Fruit fly (Drosophila melanogaster): Measurements from ENCODE around the gene AdoR.

The AdoR gene

dm6 chr3R:30170671-30171667 is 21.6 kb upstream of the AdoR start, which contains the start of gene Rsod (continued):
- TF ChIP-seq Adf1 (GFP tag; IDR thresholded peaks at IDR 0.05) (no peak), gce (GFP tag; IDR thresholded peaks at IDR 0.05) (peak; percentile 82), CG10366 (GFP tag; IDR thresholded peaks at IDR 0.05) (peak; percentile 79), Dll (GFP tag; IDR thresholded peaks at IDR 0.05; ENCODE audit: partially characterized antibody) (no peak), CoRest (tag; optimal IDR thresholded peaks at IDR 0.05) (peak; percentile 27)

- TF ChIP-seq Fer1 (GFP tag; optimal IDR thresholded peaks at IDR 0.05) (peak; percentile 23), CG17328 (GFP tag; IDR thresholded peaks at IDR 0.05) (no peak), Side (GFP tag; optimal IDR thresholded peaks at IDR 0.05) (no peak), Sin3A (optimal IDR thresholded peaks at IDR 0.05) (no peak), bowl (GFP tag; IDR thresholded peaks at IDR 0.05) (no peak), Doc3 (GFP tag; IDR thresholded peaks at IDR 0.05; ENCODE audit: partially characterized antibody) (no peak), fru (optimal IDR thresholded peaks at IDR 0.05) (no peak), CG2678 (tag; optimal IDR thresholded peaks at IDR 0.05) (no peak), Pdp1 (GFP tag; optimal IDR thresholded peaks at IDR 0.05) (peak in 1 of 2 experiments; percentile 20), pzg (GFP tag; optimal IDR thresholded peaks at IDR 0.05) (peak; percentile 8), CG2202 (tag; optimal IDR thresholded peaks at IDR 0.05) (no peak), crc (GFP tag; optimal IDR thresholded peaks at IDR 0.05) (no peak), PHDP (tag; optimal IDR thresholded peaks at IDR 0.05) (no peak), ewg (GFP tag; optimal IDR thresholded peaks at IDR 0.05) (peak; percentile 93), nom (GFP tag; optimal IDR thresholded peaks at IDR 0.05) (no peak), mam (GFP tag; optimal IDR thresholded peaks at IDR 0.05) (no peak), sd (tag; optimal IDR thresholded peaks at IDR 0.05) (peak; percentile 86), CG7556 (GFP tag; optimal IDR thresholded peaks at IDR 0.05) (no peak), Usf (GFP tag; optimal IDR thresholded peaks at IDR 0.05) (no peak), CG32772 (GFP tag; IDR thresholded peaks at IDR 0.05) (no peak), CG18262 (tag; optimal IDR thresholded peaks at IDR 0.05) (no peak), CG10366 (GFP tag; IDR thresholded peaks at IDR 0.05) (no peak), otp (GFP tag; IDR thresholded peaks at IDR 0.05) (no peak), CG30020 (tag; optimal IDR thresholded peaks at IDR 0.05) (no peak), Trl (optimal IDR thresholded peaks at IDR 0.05) (no peak), Trl (GFP tag; optimal IDR thresholded peaks at IDR 0.05) (no peak), pho (GFP tag; optimal IDR thresholded peaks at IDR 0.05) (no peak), peb (GFP tag; IDR thresholded peaks at IDR 0.05) (no peak), Myb (GFP tag; optimal IDR thresholded peaks at IDR 0.05) (peak; percentile 14), btn (GFP tag; optimal IDR thresholded peaks at IDR 0.05) (no peak), tup (GFP tag; optimal IDR thresholded peaks at IDR 0.05) (no peak), jing (GFP tag; optimal IDR thresholded peaks at IDR 0.05) (no peak), CG15011 (GFP tag; optimal IDR thresholded peaks at IDR 0.05) (no peak), CG42726 (GFP tag; IDR thresholded peaks at IDR 0.05; ENCODE audit: partially characterized antibody) (no peak), E2f1 (GFP tag; IDR thresholded peaks at IDR 0.05) (no peak), seq (GFP tag; IDR thresholded peaks at IDR 0.05) (peak; percentile 44; the same call in 1 of the 2 replicates), mld (GFP tag; IDR thresholded peaks at IDR 0.05; ENCODE audit: partially characterized antibody) (no peak), CG15514 (GFP tag; optimal IDR thresholded peaks at IDR 0.05) (peak; percentile 2), CG9817 (tag; optimal IDR thresholded peaks at IDR 0.05) (no peak), wor (GFP tag; IDR thresholded peaks at IDR 0.05) (no peak), kni (GFP tag; optimal IDR thresholded peaks at IDR 0.05) (no peak), CTCF (GFP tag; optimal IDR thresholded peaks at IDR 0.05) (no peak), Dref (GFP tag; IDR thresholded peaks at IDR 0.05) (peak; percentile 13; the same call in 1 of the 2 replicates)
Measured at dm6 chr3R:30166159-30166784, 16.9 kb upstream of the AdoR start, which contains the start of gene VhaAC45RP. Gene VhaAC45RP, minus strand, starts transcription at chr3R:30166419.

Measured in whole organism, embryonic.